Worm (Caenorhabditis elegans) whole organism, young adult: ENCODE measurements around the gene ZK381.62.

Experiments
- F10E7.11 ChIP-seq: sonication (generic microtip); optimal IDR thresholded peaks from 2 replicates; lab custom pipeline; 2017; ENCODE audit warnings: mild to moderate bottlenecking, missing genetic modification characterization, moderate library complexity, missing compliant biosample characterization
- ekl-4 ChIP-seq: fragments of 200-800 bp; sonication (Bioruptor generic); IDR thresholded peaks from 2 replicates; pipeline ENCODE4 v1.3.6; 2022; ENCODE audit warnings: missing genetic modification reagents, missing genetic modification characterization, missing compliant biosample characterization
- snpc-1.3 ChIP-seq: sonication (generic microtip); optimal IDR thresholded peaks from 2 replicates; lab custom pipeline; 2017; ENCODE audit warnings: missing genetic modification characterization, mild to moderate bottlenecking, missing compliant biosample characterization, antibody characterized with exemption, moderate library complexity, missing genotype, missing genetic modification reagents; ENCODE audit not compliant: insufficient read depth

DNA sequence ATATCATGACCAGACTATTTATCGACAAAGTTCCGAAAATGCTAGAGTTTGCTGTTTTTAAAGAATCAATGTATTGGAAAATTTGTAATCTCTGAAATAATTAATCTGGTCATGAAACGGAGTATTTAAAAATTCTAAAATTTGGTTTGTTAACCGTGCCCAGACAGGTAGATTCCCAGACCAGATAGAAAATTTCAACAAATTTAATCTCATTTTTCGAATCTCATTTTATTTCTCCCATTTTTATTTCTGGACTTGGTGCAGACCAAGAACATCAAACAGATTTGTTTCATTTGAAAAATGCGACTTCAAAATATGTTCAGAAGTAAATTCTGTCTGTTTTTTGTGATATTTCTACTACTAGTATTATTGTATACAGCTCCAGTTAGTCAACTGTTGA lies 48.0 kb downstream of the ZK381.62 start, which contains the start of gene T22D1.1:
- no peak for TF ChIP-seq F10E7.11
- TF ChIP-seq ekl-4: no peak
- TF ChIP-seq snpc-1.3 (tag; lab: Kevin White, UChicago): no peak
